Fruit fly (Drosophila melanogaster) whole organism, pupa: ENCODE measurements around the gene Sfxn2.

Experiments
- CG13204 ChIP-seq: fragments of 200-800 bp; sonication (Bioruptor generic); optimal IDR thresholded peaks from 2 replicates; lab custom pipeline; 2018; ENCODE audit warnings: missing biosample characterization, mild to moderate bottlenecking, missing genetic modification characterization, moderate library complexity
- CG17806 ChIP-seq: fragments of 200-800 bp; sonication (Bioruptor generic); optimal IDR thresholded peaks from 2 replicates; lab custom pipeline; 2018; ENCODE audit warnings: missing biosample characterization, mild to moderate bottlenecking, missing genetic modification characterization, moderate library complexity
- CG32121 ChIP-seq: fragments of 200-800 bp; sonication (Bioruptor generic); IDR thresholded peaks from 2 replicates; pipeline ENCODE4 v1.3.6; 2022; ENCODE audit warnings: missing biosample characterization, missing genetic modification characterization
- CG34367 ChIP-seq: fragments of 200-800 bp; sonication (Bioruptor generic); optimal IDR thresholded peaks from 2 replicates; lab custom pipeline; 2018; ENCODE audit warnings: missing biosample characterization, mild to moderate bottlenecking, missing genetic modification characterization
- CG9948 ChIP-seq: fragments of 200-800 bp; sonication (Bioruptor generic); optimal IDR thresholded peaks from 2 replicates; lab custom pipeline; 2018; ENCODE audit warnings: missing biosample characterization, mild to moderate bottlenecking, missing genetic modification characterization, moderate library complexity
- D1 ChIP-seq: fragments of 200-800 bp; sonication (Bioruptor generic); optimal IDR thresholded peaks from 2 replicates; lab custom pipeline; 2018; ENCODE audit warnings: missing biosample characterization, mild to moderate bottlenecking, missing genetic modification characterization, moderate library complexity
- Ets98B ChIP-seq: fragments of 200-800 bp; sonication (Bioruptor generic); IDR thresholded peaks from 2 replicates; pipeline ENCODE4 v1.3.6; 2022; ENCODE audit warnings: missing biosample characterization, missing genetic modification characterization

dm6 chr3L:19036119-19036518 lies 26.8 kb upstream of the Sfxn2 start:
- TF ChIP-seq CG34367 (tag; lab: Kevin White, UChicago) (no peak), CG32121 (GFP tag; lab: Robert Waterston, UW) (no peak), CG17806 (tag; lab: Kevin White, UChicago) (no peak), CG13204 (GFP tag; lab: Kevin White, UChicago) (no peak), Ets98B (GFP tag; lab: Robert Waterston, UW) (no peak), D1 (tag; lab: Kevin White, UChicago) (no peak), CG9948 (no peak)
